Fruit fly (Drosophila melanogaster) whole organism, embryonic: ENCODE measurements around the gene CG11986.

Experiments
- BEAF-32 ChIP-seq: fragments of 200-800 bp; sonication (Bioruptor generic); optimal IDR thresholded peaks from 3 replicates; lab custom pipeline; 2017; ENCODE audit warnings: missing biosample characterization, missing genetic modification characterization, mild to moderate bottlenecking, moderate library complexity, missing genetic modification reagents
- Bdp1 ChIP-seq: fragments of 200-800 bp; sonication (Bioruptor generic); optimal IDR thresholded peaks from 3 replicates; lab custom pipeline; 2016; ENCODE audit warnings: missing biosample characterization, missing genetic modification characterization
- CG10209 ChIP-seq: fragments of 200-800 bp; sonication (Bioruptor generic); optimal IDR thresholded peaks from 3 replicates; lab custom pipeline; 2017; ENCODE audit warnings: missing biosample characterization, mild to moderate bottlenecking, missing genetic modification characterization, missing genetic modification reagents
- CG11695 ChIP-seq: fragments of 200-800 bp; sonication (Bioruptor generic); IDR thresholded peaks from 3 replicates; pipeline ENCODE4 v1.3.6; 2022; ENCODE audit warnings: missing biosample characterization, missing genetic modification characterization
- CG12071 ChIP-seq: fragments of 200-800 bp; sonication (Bioruptor generic); optimal IDR thresholded peaks from 3 replicates; lab custom pipeline; 2018; ENCODE audit warnings: missing biosample characterization, mild to moderate bottlenecking, missing genetic modification characterization
- CG12744 ChIP-seq: fragments of 200-800 bp; sonication (Bioruptor generic); optimal IDR thresholded peaks from 2 replicates; lab custom pipeline; 2016; ENCODE audit warnings: missing biosample characterization, missing genetic modification characterization
- CG13775 ChIP-seq: fragments of 200-800 bp; sonication (Bioruptor generic); optimal IDR thresholded peaks from 3 replicates; lab custom pipeline; 2017; ENCODE audit warnings: missing biosample characterization, mild to moderate bottlenecking, missing genetic modification characterization
- CG15073 ChIP-seq: fragments of 200-800 bp; sonication (Bioruptor generic); optimal IDR thresholded peaks from 2 replicates; lab custom pipeline; 2016; ENCODE audit warnings: missing biosample characterization, missing genetic modification characterization
- CG15479 ChIP-seq: fragments of 200-800 bp; sonication (Bioruptor generic); optimal IDR thresholded peaks from 3 replicates; lab custom pipeline; 2019; ENCODE audit warnings: missing biosample characterization, mild to moderate bottlenecking, missing genetic modification characterization, moderate library complexity
- CG15696 ChIP-seq: fragments of 200-800 bp; sonication (Bioruptor generic); optimal IDR thresholded peaks from 2 replicates; lab custom pipeline; 2019; ENCODE audit warnings: missing biosample characterization, mild to moderate bottlenecking, missing genetic modification characterization, moderate library complexity
- CG18599 ChIP-seq: fragments of 200-800 bp; sonication (Bioruptor generic); optimal IDR thresholded peaks from 3 replicates; lab custom pipeline; 2017; ENCODE audit warnings: missing biosample characterization, missing genetic modification characterization, mild to moderate bottlenecking, moderate library complexity, missing genetic modification reagents
- CG30020 ChIP-seq: fragments of 200-800 bp; optimal IDR thresholded peaks from 2 replicates; lab custom pipeline; 2019; ENCODE audit warnings: missing biosample characterization, mild to moderate bottlenecking, missing genetic modification characterization, moderate library complexity
- CG31388 ChIP-seq: fragments of 200-800 bp; sonication (Bioruptor generic); optimal IDR thresholded peaks from 2 replicates; lab custom pipeline; 2016; ENCODE audit warnings: missing biosample characterization, missing genetic modification characterization
- CG5180 ChIP-seq: fragments of 200-800 bp; sonication (Bioruptor generic); optimal IDR thresholded peaks from 3 replicates; lab custom pipeline; 2017; ENCODE audit warnings: missing biosample characterization, missing genetic modification characterization, mild to moderate bottlenecking, moderate library complexity, missing genetic modification reagents
- CG5245 ChIP-seq: fragments of 200-800 bp; sonication (Bioruptor generic); optimal IDR thresholded peaks from 3 replicates; lab custom pipeline; 2016; ENCODE audit warnings: missing biosample characterization, missing genetic modification characterization
- CG6272 ChIP-seq: fragments of 200-800 bp; sonication (Bioruptor generic); IDR thresholded peaks from 2 replicates; pipeline ENCODE4 v1.3.6; 2022; ENCODE audit warnings: missing biosample characterization, missing genetic modification characterization
- CG7271 ChIP-seq: fragments of 200-800 bp; sonication (Bioruptor generic); optimal IDR thresholded peaks from 2 replicates; lab custom pipeline; 2018; ENCODE audit warnings: missing biosample characterization, mild to moderate bottlenecking, missing genetic modification characterization, moderate library complexity
- CG7372 ChIP-seq: fragments of 200-800 bp; sonication (Bioruptor generic); IDR thresholded peaks from 2 replicates; pipeline ENCODE4 v1.3.6; 2022; ENCODE audit warnings: missing biosample characterization, missing genetic modification characterization
- CG7745 ChIP-seq: fragments of 200-800 bp; sonication (Bioruptor generic); optimal IDR thresholded peaks from 2 replicates; lab custom pipeline; 2018; ENCODE audit warnings: missing biosample characterization, mild to moderate bottlenecking, missing genetic modification characterization, moderate library complexity
- CG8281 ChIP-seq: fragments of 200-800 bp; sonication (Bioruptor generic); optimal IDR thresholded peaks from 2 replicates; lab custom pipeline; 2018; ENCODE audit warnings: missing biosample characterization, mild to moderate bottlenecking, missing genetic modification characterization, moderate library complexity
- Fer1 ChIP-seq: fragments of 200-800 bp; sonication (Bioruptor generic); optimal IDR thresholded peaks from 2 replicates; lab custom pipeline; 2017; ENCODE audit warnings: missing biosample characterization, mild to moderate bottlenecking, missing genetic modification characterization
- Hr51 ChIP-seq, 2 experiments: fragments of 200-800 bp; sonication (Bioruptor generic); optimal IDR thresholded peaks; 2 replicates in 1 of 2; 3 replicates in 1 of 2; lab custom pipeline; 2016 to 2018; ENCODE audit warnings: missing biosample characterization in 2 of 2, missing genetic modification characterization in 2 of 2, mild to moderate bottlenecking in 1 of 2, moderate library complexity in 1 of 2
- Lim3 ChIP-seq: fragments of 200-800 bp; sonication (Bioruptor generic); IDR thresholded peaks from 2 replicates; pipeline ENCODE4 v1.3.6; 2022; ENCODE audit warnings: missing biosample characterization, missing genetic modification characterization
- Oli ChIP-seq: fragments of 200-800 bp; sonication (Bioruptor generic); optimal IDR thresholded peaks from 2 replicates; lab custom pipeline; 2018; ENCODE audit warnings: missing biosample characterization, mild to moderate bottlenecking, missing genetic modification characterization, moderate library complexity
- Opbp ChIP-seq: fragments of 200-800 bp; sonication (Bioruptor generic); IDR thresholded peaks from 3 replicates; pipeline ENCODE4 v1.3.6; 2022; ENCODE audit warnings: missing biosample characterization, missing genetic modification characterization; ENCODE audit not compliant: partially characterized antibody
- Rfx ChIP-seq: fragments of 200-800 bp; sonication (Bioruptor generic); IDR thresholded peaks from 2 replicates; pipeline ENCODE4 v1.3.6; 2022; ENCODE audit warnings: missing biosample characterization, missing genetic modification characterization
- Sin3A ChIP-seq: fragments of >200 bp; optimal IDR thresholded peaks from 2 replicates; lab custom pipeline; 2018
- Trl ChIP-seq, 3 experiments: fragments of >200 bp in 2 of 3; fragments of 200-800 bp in 1 of 3; sonication (Bioruptor generic) in 1 of 3; optimal IDR thresholded peaks; 2 replicates in 1 of 3; 3 replicates in 2 of 3; lab custom pipeline; 2016 to 2017; ENCODE audit warnings: missing biosample characterization in 1 of 3, missing genetic modification characterization in 1 of 3
- cato ChIP-seq: fragments of 200-800 bp; sonication (Bioruptor generic); optimal IDR thresholded peaks from 2 replicates; lab custom pipeline; 2016; ENCODE audit warnings: missing biosample characterization, missing genetic modification characterization, borderline replicate concordance
- danr ChIP-seq: fragments of 200-800 bp; sonication (Bioruptor generic); IDR thresholded peaks from 2 replicates; pipeline ENCODE4 v1.3.6; 2022; ENCODE audit warnings: missing biosample characterization, missing genetic modification characterization
- en ChIP-seq: fragments of 200-800 bp; sonication (Bioruptor generic); optimal IDR thresholded peaks from 2 replicates; lab custom pipeline; 2016; ENCODE audit warnings: missing biosample characterization, missing genetic modification characterization
- exex ChIP-seq: fragments of 200-800 bp; sonication (Bioruptor generic); optimal IDR thresholded peaks from 4 replicates; lab custom pipeline; 2018; ENCODE audit warnings: missing biosample characterization, mild to moderate bottlenecking, missing genetic modification characterization, moderate library complexity
- gro ChIP-seq: fragments of 200-800 bp; sonication (Bioruptor generic); optimal IDR thresholded peaks from 2 replicates; lab custom pipeline; 2016; ENCODE audit warnings: missing biosample characterization, missing genetic modification characterization
- gt ChIP-seq: fragments of 200-800 bp; sonication (Bioruptor generic); IDR thresholded peaks from 2 replicates; pipeline ENCODE4 v1.3.6; 2022; ENCODE audit warnings: missing biosample characterization, missing genetic modification characterization
- kah ChIP-seq: fragments of 200-800 bp; sonication (Bioruptor generic); optimal IDR thresholded peaks from 2 replicates; lab custom pipeline; 2018; ENCODE audit warnings: missing biosample characterization, mild to moderate bottlenecking, missing genetic modification characterization
- kay ChIP-seq: fragments of 200-800 bp; sonication (Bioruptor generic); optimal IDR thresholded peaks from 2 replicates; lab custom pipeline; 2016; ENCODE audit warnings: missing biosample characterization, missing genetic modification characterization
- lmd ChIP-seq: fragments of 200-800 bp; sonication (Bioruptor generic); IDR thresholded peaks from 2 replicates; pipeline ENCODE4 v1.3.6; 2022; ENCODE audit warnings: missing biosample characterization, missing genetic modification characterization
- mirr ChIP-seq: fragments of 200-800 bp; sonication (Bioruptor generic); optimal IDR thresholded peaks from 3 replicates; lab custom pipeline; 2018; ENCODE audit warnings: missing biosample characterization, mild to moderate bottlenecking, missing genetic modification characterization
- nerfin-2 ChIP-seq: fragments of 200-800 bp; sonication (Bioruptor generic); IDR thresholded peaks from 2 replicates; pipeline ENCODE4 v1.3.6; 2022; ENCODE audit warnings: missing biosample characterization, missing genetic modification characterization; ENCODE audit not compliant: partially characterized antibody
- onecut ChIP-seq: fragments of 200-800 bp; sonication (Bioruptor generic); IDR thresholded peaks from 2 replicates; pipeline ENCODE4 v1.3.6; 2022; ENCODE audit warnings: missing biosample characterization, missing genetic modification characterization
- phol ChIP-seq: fragments of 200-800 bp; sonication (Bioruptor generic); optimal IDR thresholded peaks from 3 replicates; lab custom pipeline; 2018; ENCODE audit warnings: missing biosample characterization, mild to moderate bottlenecking, missing genetic modification characterization, moderate library complexity
- scrt ChIP-seq: fragments of 200-800 bp; sonication (Bioruptor generic); optimal IDR thresholded peaks from 2 replicates; lab custom pipeline; 2018; ENCODE audit warnings: missing biosample characterization, mild to moderate bottlenecking, missing genetic modification characterization, moderate library complexity
- sisA ChIP-seq: fragments of 200-800 bp; sonication (Bioruptor generic); IDR thresholded peaks from 2 replicates; pipeline ENCODE4 v1.3.6; 2022; ENCODE audit warnings: missing biosample characterization, missing genetic modification characterization
- sob ChIP-seq: fragments of 200-800 bp; sonication (Bioruptor generic); IDR thresholded peaks from 2 replicates; pipeline ENCODE4 v1.3.6; 2022; ENCODE audit warnings: missing biosample characterization, missing genetic modification characterization
- stc ChIP-seq: fragments of 200-800 bp; sonication (Bioruptor generic); IDR thresholded peaks from 2 replicates; pipeline ENCODE4 v1.3.6; 2022; ENCODE audit warnings: missing biosample characterization, missing genetic modification characterization
- tna ChIP-seq: fragments of 200-800 bp; sonication (Bioruptor generic); IDR thresholded peaks from 2 replicates; pipeline ENCODE4 v1.3.6; 2022; ENCODE audit warnings: missing biosample characterization, missing genetic modification characterization; ENCODE audit not compliant: partially characterized antibody
- vvl ChIP-seq: fragments of 200-800 bp; sonication (Bioruptor generic); IDR thresholded peaks from 2 replicates; pipeline ENCODE4 v1.3.6; 2022; ENCODE audit warnings: missing biosample characterization, missing genetic modification characterization

CG11986 gene

dm6 chr3R:8980776-8981165 lies 34.5 kb upstream of the CG11986 start, which contains the start of gene CAHbeta (continued):
- TF ChIP-seq CG12071 (GFP tag; lab: Kevin White, UChicago) (peak; percentile 58), CG15696 (tag; lab: Kevin White, UChicago) (no peak), Rfx (peak; percentile 19; the same call in 1 of the 2 replicates), stc (GFP tag; lab: Robert Waterston, UW) (peak; percentile 23; the same call in 1 of the 2 replicates), CG5245 (no peak), gt (no peak), kah (GFP tag; lab: Kevin White, UChicago) (peak; percentile 27), onecut (GFP tag; lab: Robert Waterston, UW) (0 out of 2 replicates have a peak, but pooled peaks have one; percentile 12), exex (peak; percentile 17), mirr (GFP tag; lab: Kevin White, UChicago) (peak; percentile 23)

dm6 chr3R:8981209-8981996 lies 33.8 kb upstream of the CG11986 start:
- TF ChIP-seq Bdp1 = no peak
- no peak for TF ChIP-seq CG15479 (GFP tag; lab: Kevin White, UChicago)
- TF ChIP-seq Fer1 (GFP tag; lab: Kevin White, UChicago) = no peak
- TF ChIP-seq CG31388 (GFP tag; lab: Kevin White, UChicago) = no peak
- peak; percentile 13; the same call in 1 of the 2 replicates for TF ChIP-seq tna (GFP tag; lab: Robert Waterston, UW)
- 0 out of 2 replicates have a peak, but pooled peaks have one; percentile 12 for TF ChIP-seq Lim3 (GFP tag; lab: Robert Waterston, UW)
- TF ChIP-seq CG5180 (GFP tag; lab: Kevin White, UChicago) = no peak
- no peak for TF ChIP-seq en (GFP tag; lab: Kevin White, UChicago)
- TF ChIP-seq vvl = no peak
- TF ChIP-seq kay (GFP tag; lab: Kevin White, UChicago) = no peak
- peak; percentile 6; the same call in 1 of the 2 replicates for TF ChIP-seq sob (GFP tag; lab: Robert Waterston, UW)
- no peak for TF ChIP-seq CG15073 (GFP tag; lab: Kevin White, UChicago)
- no peak for TF ChIP-seq scrt (GFP tag; lab: Kevin White, UChicago)
- TF ChIP-seq gro (GFP tag; lab: Kevin White, UChicago) = no peak
- no peak for TF ChIP-seq CG7372 (GFP tag; lab: Robert Waterston, UW)
- TF ChIP-seq CG10209 = no peak
- no peak for TF ChIP-seq Hr51 (GFP tag; optimal IDR thresholded peaks at IDR 0.05; lab: Kevin White, UChicago)
- no peak for TF ChIP-seq cato (GFP tag; lab: Kevin White, UChicago)
- peak; percentile 32 for TF ChIP-seq CG8281 (tag; lab: Kevin White, UChicago)
- no peak for TF ChIP-seq CG6272 (GFP tag; lab: Robert Waterston, UW)
- no peak for TF ChIP-seq Oli
- no peak for TF ChIP-seq Opbp
- no peak for TF ChIP-seq Sin3A (lab: Kevin White, UChicago)
- no peak for TF ChIP-seq Rfx
- no peak for TF ChIP-seq CG7271
- TF ChIP-seq phol (tag; lab: Kevin White, UChicago) = no peak
- TF ChIP-seq BEAF-32 (GFP tag; lab: Kevin White, UChicago) = no peak
- no peak for TF ChIP-seq sisA (GFP tag; lab: Robert Waterston, UW)
- no peak for TF ChIP-seq lmd (GFP tag; lab: Robert Waterston, UW)
- peak; percentile 57 for TF ChIP-seq mirr (GFP tag; lab: Kevin White, UChicago)
- no peak for TF ChIP-seq danr (GFP tag; lab: Robert Waterston, UW)
- TF ChIP-seq CG18599 (GFP tag; lab: Kevin White, UChicago) = no peak
- TF ChIP-seq CG13775 (GFP tag; lab: Kevin White, UChicago) = no peak
- TF ChIP-seq CG11695 = peak; percentile 56; the same call in 2 of the 3 replicates
- TF ChIP-seq Trl (optimal IDR thresholded peaks at IDR 0.05; lab: Kevin White, UChicago) = peak in 1 of 2 experiments; percentile 50
- TF ChIP-seq Trl (GFP tag; optimal IDR thresholded peaks at IDR 0.05; lab: Kevin White, UChicago) = no peak
- peak; percentile 56 for TF ChIP-seq CG7745 (tag; lab: Kevin White, UChicago)
- TF ChIP-seq nerfin-2 (GFP tag; lab: Robert Waterston, UW) = no peak
- TF ChIP-seq CG30020 (tag; lab: Kevin White, UChicago) = no peak
- no peak for TF ChIP-seq CG12744 (GFP tag; lab: Kevin White, UChicago)
